Worm (Caenorhabditis elegans) whole organism, L4 larva: Measurements from ENCODE around the gene F14D2.15.
A peak's percentile ranks its signal among the peaks of the same experiment; 100 is the strongest.

Experiments
- Y48G9A.11 ChIP-seq: fragments of 200-800 bp; sonication (Bioruptor generic); IDR thresholded peaks from 2 replicates; pipeline ENCODE4 v1.3.6; 2022; ENCODE audit warnings: missing genetic modification reagents, missing genetic modification characterization, missing compliant biosample characterization
- aha-1 ChIP-seq: fragments of 150-350 bp; peaks from one replicate; lab custom pipeline; 2014; ENCODE audit warnings: missing biosample characterization, missing genetic modification characterization
- daf-16 ChIP-seq, 3 experiments: sonication (generic microtip); optimal IDR thresholded peaks; 2 replicates each; lab custom pipeline; 2016 to 2017; ENCODE audit warnings: missing genetic modification characterization in 3 of 3, missing genetic modification reagents in 3 of 3, mild to moderate bottlenecking in 2 of 3, missing compliant biosample characterization in 2 of 3, missing biosample characterization in 1 of 3, moderate library complexity in 1 of 3
- daf-19 ChIP-seq: fragments of 200-800 bp; sonication (Bioruptor generic); conservative IDR thresholded peaks from 2 replicates; pipeline ENCODE4 v1.3.6; 2022; ENCODE audit warnings: missing genetic modification characterization, missing compliant biosample characterization
- dmd-6 ChIP-seq: fragments of 200-800 bp; sonication (Bioruptor generic); IDR thresholded peaks from 2 replicates; pipeline ENCODE4 v1.3.6; 2022; ENCODE audit warnings: missing genetic modification reagents, missing genetic modification characterization, missing compliant biosample characterization
- dve-1 ChIP-seq: sonication (generic microtip); optimal IDR thresholded peaks from 2 replicates; lab custom pipeline; 2017; ENCODE audit warnings: antibody characterized with exemption, mild to moderate bottlenecking, missing genetic modification characterization, missing compliant biosample characterization; ENCODE audit not compliant: insufficient read depth
- hlh-11 ChIP-seq: fragments of 200-800 bp; sonication (Bioruptor generic); optimal IDR thresholded peaks from 2 replicates; lab custom pipeline; 2018; ENCODE audit warnings: mild to moderate bottlenecking, missing genetic modification characterization, missing compliant biosample characterization
- hlh-30 ChIP-seq: sonication (generic microtip); optimal IDR thresholded peaks from 2 replicates; lab custom pipeline; 2017; ENCODE audit warnings: antibody characterized with exemption, mild to moderate bottlenecking, missing genetic modification characterization, missing compliant biosample characterization; ENCODE audit not compliant: insufficient read depth
- hmg-1.1 ChIP-seq: fragments of 200-800 bp; sonication (Bioruptor generic); IDR thresholded peaks from 2 replicates; pipeline ENCODE4 v1.3.6; 2022; ENCODE audit warnings: missing genetic modification reagents, missing genetic modification characterization, missing compliant biosample characterization
- lin-38 ChIP-seq: fragments of 200-800 bp; sonication (Bioruptor generic); IDR thresholded peaks from 2 replicates; pipeline ENCODE4 v1.3.6; 2022; ENCODE audit warnings: missing genetic modification reagents, missing genetic modification characterization, missing compliant biosample characterization
- nhr-25 ChIP-seq: sonication (generic microtip); optimal IDR thresholded peaks from 2 replicates; lab custom pipeline; 2017; ENCODE audit warnings: missing genetic modification characterization, mild to moderate bottlenecking, missing compliant biosample characterization, antibody characterized with exemption, moderate library complexity, borderline replicate concordance; ENCODE audit not compliant: insufficient read depth
- nhr-28 ChIP-seq: fragments of 150-350 bp; optimal IDR thresholded peaks from 2 replicates; lab custom pipeline; 2014; ENCODE audit warnings: missing biosample characterization, missing genetic modification characterization
- php-3 ChIP-seq: fragments of 200-800 bp; sonication (Bioruptor generic); IDR thresholded peaks from 2 replicates; pipeline ENCODE4 v1.3.6; 2022; ENCODE audit warnings: missing genetic modification reagents, missing genetic modification characterization, missing compliant biosample characterization
- pqm-1 ChIP-seq: sonication (generic microtip); optimal IDR thresholded peaks from 2 replicates; lab custom pipeline; 2017; ENCODE audit warnings: missing biosample characterization, missing genetic modification characterization
- unc-130 ChIP-seq: sonication (generic microtip); optimal IDR thresholded peaks from 2 replicates; lab custom pipeline; 2016; ENCODE audit warnings: missing genetic modification reagents, missing genetic modification characterization, missing compliant biosample characterization

F14D2.15 gene

DNA sequence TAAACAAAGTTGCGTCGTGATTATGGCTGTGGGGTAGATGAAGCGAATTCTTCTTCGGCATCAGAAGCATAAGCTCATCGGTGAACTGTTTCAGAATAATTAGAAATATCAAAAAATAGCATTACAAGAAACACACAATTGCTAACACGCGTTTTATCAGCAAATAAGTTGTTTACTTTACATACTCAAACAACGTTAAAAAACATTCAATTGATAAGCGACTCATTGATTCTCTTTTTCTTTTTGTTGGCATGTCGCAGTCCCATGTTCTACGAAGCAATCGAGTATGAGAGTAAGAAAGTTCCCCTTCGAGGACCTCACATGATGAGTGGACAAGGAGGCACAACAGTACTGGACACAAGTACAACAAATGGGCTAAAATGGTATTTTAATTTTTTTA is 47.0 kb downstream of the F14D2.15 start, which contains the start of gene btb-16:
TSS of gene btb-16 (plus strand) at position 240 of the 400 bp plus-strand sequence.
- TF ChIP-seq hlh-11 (tag; lab: Kevin White, UChicago), result peak; percentile 9
- TF ChIP-seq dmd-6 (GFP tag; lab: Robert Waterston, UW), result 0 out of 2 replicates have a peak, but pooled peaks have one; percentile 13
- TF ChIP-seq daf-16 (GFP tag; optimal IDR thresholded peaks at IDR 0.05; lab: Kevin White, UChicago), result no peak
- peak; percentile 91 for TF ChIP-seq daf-16 (tag; optimal IDR thresholded peaks at IDR 0.05; lab: Kevin White, UChicago)
- peak; percentile 26 for TF ChIP-seq hlh-30 (tag; lab: Kevin White, UChicago)
- no peak for TF ChIP-seq unc-130 (GFP tag; lab: Kevin White, UChicago)
- no peak for TF ChIP-seq hmg-1.1
- TF ChIP-seq Y48G9A.11 (GFP tag; lab: Robert Waterston, UW), result no peak
- TF ChIP-seq dve-1 (tag; lab: Kevin White, UChicago), result peak; percentile 40
- peak; percentile 1 for TF ChIP-seq pqm-1 (tag; lab: Kevin White, UChicago)
- TF ChIP-seq nhr-28 (tag; lab: Kevin White, UChicago), result peak; percentile 36

DNA sequence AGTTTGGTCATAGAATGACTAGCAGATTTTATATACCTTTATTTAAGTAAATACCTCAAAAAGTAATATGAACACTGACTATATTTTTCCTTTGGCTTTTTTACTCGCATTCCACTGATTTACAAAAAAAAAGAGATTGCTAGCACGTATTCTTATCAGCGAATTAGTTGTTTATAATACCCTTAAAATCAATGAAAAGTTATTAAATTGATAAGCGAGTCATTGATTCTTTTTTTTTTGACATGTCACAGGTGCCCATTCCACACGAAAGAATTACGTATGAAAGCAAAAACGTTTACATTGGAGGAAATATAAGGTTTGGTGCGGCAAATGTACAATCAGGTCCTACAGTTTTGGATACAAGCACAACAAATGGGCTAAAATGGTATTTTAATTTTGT is 48.4 kb downstream of the F14D2.15 start, which contains the start of gene btb-17:
TSS of gene btb-17 (plus strand) at position 213 of the 400 bp plus-strand sequence.
- TF ChIP-seq daf-19 (no peak), php-3 (GFP tag; lab: Robert Waterston, UW) (0 out of 2 replicates have a peak, but pooled peaks have one; percentile 59), unc-130 (GFP tag; lab: Kevin White, UChicago) (no peak), aha-1 (tag; lab: Kevin White, UChicago) (no peak), nhr-25 (tag; lab: Kevin White, UChicago) (no peak), hlh-11 (tag; lab: Kevin White, UChicago) (peak; percentile 24), dmd-6 (GFP tag; lab: Robert Waterston, UW) (peak; percentile 62), daf-16 (GFP tag; optimal IDR thresholded peaks at IDR 0.05; lab: Kevin White, UChicago) (no peak), daf-16 (tag; optimal IDR thresholded peaks at IDR 0.05; lab: Kevin White, UChicago) (peak; percentile 92), nhr-28 (tag; lab: Kevin White, UChicago) (peak; percentile 52), lin-38 (no peak), pqm-1 (tag; lab: Kevin White, UChicago) (peak; percentile 54)
